Fruit fly (Drosophila melanogaster): ENCODE results near the gene Polr2H.

- TF ChIP-seq usp (GFP tag; optimal IDR thresholded peaks at IDR 0.05) (no peak), EcR (GFP tag; optimal IDR thresholded peaks at IDR 0.05) (no peak), Dll (optimal IDR thresholded peaks at IDR 0.05) (no peak), pan (optimal IDR thresholded peaks at IDR 0.05) (no peak)
Measured at dm6 chr3L:21718233-21718632, 10.5 kb upstream of the Polr2H start.

Data from whole organism.